Worm (Caenorhabditis elegans) whole organism, L2 larva: ENCODE measurements around the gene rps-3.

Experiments
- C34F6.9 ChIP-seq: fragments of 150-350 bp; optimal IDR thresholded peaks from 2 replicates; lab custom pipeline; 2014; ENCODE audit warnings: missing biosample characterization, missing genetic modification characterization
- F13H6.1 ChIP-seq: sonication (generic microtip); optimal IDR thresholded peaks from 2 replicates; lab custom pipeline; 2016; ENCODE audit warnings: missing genetic modification characterization, missing compliant biosample characterization
- R02D3.7 ChIP-seq: fragments of 150-350 bp; optimal IDR thresholded peaks from 2 replicates; lab custom pipeline; 2014; ENCODE audit warnings: missing biosample characterization, missing genetic modification characterization
- ZK546.5 ChIP-seq: sonication (generic microtip); optimal IDR thresholded peaks from 2 replicates; lab custom pipeline; 2017; ENCODE audit warnings: missing biosample characterization, missing genetic modification characterization
- alr-1 ChIP-seq: fragments of 150-350 bp; optimal IDR thresholded peaks from 2 replicates; lab custom pipeline; 2014; ENCODE audit warnings: missing biosample characterization, missing genetic modification characterization
- aly-2 ChIP-seq: fragments of 150-350 bp; optimal IDR thresholded peaks from 2 replicates; lab custom pipeline; 2014; ENCODE audit warnings: missing biosample characterization, missing genetic modification characterization
- ama-1 ChIP-seq: fragments of 150-350 bp; optimal IDR thresholded peaks from 2 replicates; lab custom pipeline; 2018; ENCODE audit warnings: inconsistent platforms
- blmp-1 ChIP-seq: sonication (generic microtip); optimal IDR thresholded peaks from 2 replicates; lab custom pipeline; 2017; ENCODE audit warnings: missing genetic modification characterization, mild to moderate bottlenecking, missing compliant biosample characterization, antibody characterized with exemption, moderate library complexity; ENCODE audit not compliant: insufficient read depth
- ceh-16 ChIP-seq: fragments of 150-350 bp; optimal IDR thresholded peaks from 2 replicates; lab custom pipeline; 2014; ENCODE audit warnings: missing biosample characterization, missing genetic modification characterization
- ceh-82 ChIP-seq: fragments of 150-350 bp; optimal IDR thresholded peaks from 2 replicates; lab custom pipeline; 2014; ENCODE audit warnings: missing biosample characterization, missing genetic modification characterization
- crh-2 ChIP-seq: sonication (generic microtip); optimal IDR thresholded peaks from 2 replicates; lab custom pipeline; 2017; ENCODE audit warnings: missing biosample characterization, missing genetic modification characterization
- dmd-4 ChIP-seq: sonication (generic microtip); optimal IDR thresholded peaks from 2 replicates; lab custom pipeline; 2017; ENCODE audit warnings: missing biosample characterization, missing genetic modification characterization
- egl-27 ChIP-seq: sonication (generic microtip); optimal IDR thresholded peaks from 3 replicates; lab custom pipeline; 2017; ENCODE audit warnings: missing biosample characterization, missing genetic modification reagents, missing genetic modification characterization
- elt-1 ChIP-seq: fragments of 150-350 bp; optimal IDR thresholded peaks from 2 replicates; lab custom pipeline; 2014; ENCODE audit warnings: missing biosample characterization, missing genetic modification characterization
- elt-3 ChIP-seq: sonication (generic microtip); optimal IDR thresholded peaks from 2 replicates; lab custom pipeline; 2017; ENCODE audit warnings: missing biosample characterization, missing genetic modification characterization
- fos-1 ChIP-seq: fragments of 150-350 bp; optimal IDR thresholded peaks from 2 replicates; lab custom pipeline; 2014; ENCODE audit warnings: missing biosample characterization, missing genetic modification characterization
- lin-13 ChIP-seq: fragments of 150-350 bp; optimal IDR thresholded peaks from 2 replicates; lab custom pipeline; 2014; ENCODE audit warnings: missing biosample characterization, missing genetic modification reagents, missing genetic modification characterization
- lin-39 ChIP-seq: fragments of 150-350 bp; optimal IDR thresholded peaks from 2 replicates; lab custom pipeline; 2014; ENCODE audit warnings: missing biosample characterization, missing genetic modification reagents, missing genetic modification characterization
- mab-5 ChIP-seq: fragments of 150-350 bp; optimal IDR thresholded peaks from 2 replicates; lab custom pipeline; 2014; ENCODE audit warnings: missing biosample characterization, missing genetic modification characterization
- mdl-1 ChIP-seq, 2 experiments: fragments of 150-350 bp in 1 of 2; sonication (generic microtip) in 1 of 2; optimal IDR thresholded peaks; 2 replicates each; lab custom pipeline; 2017; ENCODE audit warnings: missing biosample characterization in 2 of 2, missing genetic modification characterization in 2 of 2
- nhr-10 ChIP-seq: sonication (generic microtip); optimal IDR thresholded peaks from 2 replicates; lab custom pipeline; 2017; ENCODE audit warnings: missing biosample characterization, missing genetic modification characterization
- nhr-12 ChIP-seq: fragments of 150-350 bp; optimal IDR thresholded peaks from 2 replicates; lab custom pipeline; 2014; ENCODE audit warnings: missing biosample characterization, missing genetic modification characterization
- nhr-129 ChIP-seq: fragments of 150-350 bp; optimal IDR thresholded peaks from 2 replicates; lab custom pipeline; 2014; ENCODE audit warnings: missing biosample characterization, missing genetic modification characterization
- nhr-21 ChIP-seq: fragments of 150-350 bp; optimal IDR thresholded peaks from 2 replicates; lab custom pipeline; 2014; ENCODE audit warnings: missing biosample characterization, missing genetic modification characterization
- nhr-23 ChIP-seq: fragments of 150-350 bp; optimal IDR thresholded peaks from 2 replicates; lab custom pipeline; 2014; ENCODE audit warnings: missing biosample characterization, missing genetic modification reagents, missing genetic modification characterization
- nhr-237 ChIP-seq: fragments of 150-350 bp; optimal IDR thresholded peaks from 2 replicates; lab custom pipeline; 2014; ENCODE audit warnings: missing biosample characterization, missing genetic modification characterization
- nhr-25 ChIP-seq: fragments of 150-350 bp; sonication (generic microtip); optimal IDR thresholded peaks from 3 replicates; lab custom pipeline; 2014; ENCODE audit warnings: missing biosample characterization, missing genetic modification characterization
- nhr-6 ChIP-seq: fragments of 150-350 bp; optimal IDR thresholded peaks from 2 replicates; lab custom pipeline; 2014; ENCODE audit warnings: missing biosample characterization, missing genetic modification characterization
- peb-1 ChIP-seq: fragments of 150-350 bp; optimal IDR thresholded peaks from 2 replicates; lab custom pipeline; 2014; ENCODE audit warnings: missing biosample characterization, missing genetic modification characterization
- sem-4 ChIP-seq: fragments of 150-350 bp; optimal IDR thresholded peaks from 2 replicates; lab custom pipeline; 2014; ENCODE audit warnings: missing biosample characterization, missing genetic modification reagents, missing genetic modification characterization
- skn-1 ChIP-seq: sonication (generic microtip); optimal IDR thresholded peaks from 2 replicates; lab custom pipeline; 2017; ENCODE audit warnings: missing biosample characterization, missing genetic modification characterization
- sma-3 ChIP-seq: sonication (generic microtip); optimal IDR thresholded peaks from 2 replicates; lab custom pipeline; 2016; ENCODE audit warnings: missing genetic modification reagents, missing genetic modification characterization, missing compliant biosample characterization
- sma-9 ChIP-seq, 2 experiments: fragments of 150-350 bp in 1 of 2; sonication (generic microtip) in 1 of 2; optimal IDR thresholded peaks; 2 replicates each; lab custom pipeline; 2014 to 2016; ENCODE audit warnings: missing genetic modification characterization in 2 of 2, mild to moderate bottlenecking in 1 of 2, missing biosample characterization in 1 of 2, missing compliant biosample characterization in 1 of 2, missing genetic modification reagents in 1 of 2, moderate library complexity in 1 of 2
- snpc-4 ChIP-seq: fragments of 150-350 bp; optimal IDR thresholded peaks from 2 replicates; lab custom pipeline; 2014; ENCODE audit warnings: missing biosample characterization, missing genetic modification characterization
- unc-39 ChIP-seq: fragments of 150-350 bp; optimal IDR thresholded peaks from 2 replicates; lab custom pipeline; 2014; ENCODE audit warnings: missing biosample characterization, missing genetic modification characterization
- unc-62 ChIP-seq: fragments of 150-350 bp; optimal IDR thresholded peaks from 2 replicates; lab custom pipeline; 2014; ENCODE audit warnings: missing biosample characterization, missing genetic modification reagents, missing genetic modification characterization
- ztf-1 ChIP-seq: fragments of 200-800 bp; sonication (Bioruptor generic); conservative IDR thresholded peaks from 2 replicates; pipeline ENCODE4 v1.3.6; 2022; ENCODE audit warnings: missing genetic modification characterization, missing compliant biosample characterization
- ztf-11 ChIP-seq: sonication (generic microtip); optimal IDR thresholded peaks from 2 replicates; lab custom pipeline; 2017; ENCODE audit warnings: missing biosample characterization, missing genetic modification characterization

rps-3 gene

DNA sequence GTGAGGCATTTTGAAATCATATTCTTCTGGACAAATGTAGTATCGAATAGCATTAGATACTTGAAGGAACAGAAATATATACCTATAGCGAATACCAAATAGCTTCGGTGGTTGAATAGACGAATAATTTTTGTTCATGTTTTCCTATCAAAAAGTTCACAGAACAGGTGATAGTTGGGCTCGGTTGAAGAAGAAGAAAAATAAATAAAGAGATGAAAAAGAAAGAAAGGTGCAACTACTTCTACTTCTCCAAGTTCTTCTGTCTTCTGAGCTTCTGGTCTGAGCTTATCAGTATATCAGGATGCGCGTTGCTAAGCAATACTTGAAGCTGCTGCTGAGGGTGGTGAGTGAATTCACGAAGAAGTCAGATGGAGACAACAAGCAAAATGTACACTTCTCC, 7.3 kb downstream of the rps-3 start, which contains the start of gene C23G10.10:
C23G10.10 (minus strand) TSS at position 101 of the 400 bp plus-strand sequence.
- no peak for TF ChIP-seq mdl-1 (tag; optimal IDR thresholded peaks at IDR 0.05; lab: Kevin White, UChicago)
- no peak for TF ChIP-seq lin-13 (GFP tag; lab: Kevin White, UChicago)
- no peak for TF ChIP-seq nhr-23 (tag; lab: Kevin White, UChicago)
- no peak for TF ChIP-seq ceh-16
- no peak for TF ChIP-seq C34F6.9
- TF ChIP-seq dmd-4 (tag; lab: Kevin White, UChicago), result no peak
- no peak for TF ChIP-seq unc-62 (GFP tag; lab: Kevin White, UChicago)
- no peak for TF ChIP-seq sem-4 (tag; lab: Kevin White, UChicago)
- no peak for TF ChIP-seq fos-1 (tag; lab: Kevin White, UChicago)

DNA sequence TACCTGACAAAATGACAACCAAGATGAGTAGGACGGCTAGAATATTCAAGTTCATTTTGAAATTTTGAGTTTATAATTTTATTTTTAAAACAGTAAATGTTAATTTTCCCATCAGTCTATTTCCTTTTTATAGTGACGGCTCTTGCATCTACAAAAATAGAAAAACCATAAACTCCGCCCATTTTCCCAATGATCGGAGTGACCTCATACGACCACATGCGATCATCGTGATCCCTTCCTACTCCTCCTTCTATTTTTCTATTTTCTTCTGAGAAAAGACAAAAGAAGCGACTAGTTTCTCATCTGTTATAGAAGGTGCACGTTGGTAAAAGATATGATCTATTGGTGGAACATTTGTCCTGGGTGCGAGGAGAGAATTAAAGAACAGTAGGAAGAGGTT, 8.9 kb downstream of the rps-3 start, which contains the start of gene C23G10.11:
C23G10.11 (minus strand) TSS at position 101 of the 400 bp plus-strand sequence.
- no peak for TF ChIP-seq aly-2
- TF ChIP-seq mab-5 (tag; lab: Kevin White, UChicago), result no peak
- TF ChIP-seq R02D3.7, result no peak
- TF ChIP-seq snpc-4 (tag; lab: Kevin White, UChicago), result no peak
- TF ChIP-seq dmd-4 (tag; lab: Kevin White, UChicago), result no peak
- TF ChIP-seq lin-39, result no peak
- no peak for TF ChIP-seq elt-3 (tag; lab: Kevin White, UChicago)
- no peak for TF ChIP-seq elt-1 (tag; lab: Kevin White, UChicago)
- TF ChIP-seq ceh-82 (tag; lab: Kevin White, UChicago), result no peak
- TF ChIP-seq nhr-25, result no peak
- TF ChIP-seq ceh-16, result no peak
- no peak for TF ChIP-seq crh-2 (tag; lab: Kevin White, UChicago)
- no peak for TF ChIP-seq blmp-1 (tag; lab: Kevin White, UChicago)
- no peak for TF ChIP-seq nhr-10
- TF ChIP-seq unc-62 (GFP tag; lab: Kevin White, UChicago), result no peak
- TF ChIP-seq sma-9 (GFP tag; optimal IDR thresholded peaks at IDR 0.05; lab: Kevin White, UChicago), result no peak
- TF ChIP-seq sma-9 (tag; optimal IDR thresholded peaks at IDR 0.05; lab: Kevin White, UChicago), result no peak
- TF ChIP-seq sem-4 (tag; lab: Kevin White, UChicago), result no peak

DNA sequence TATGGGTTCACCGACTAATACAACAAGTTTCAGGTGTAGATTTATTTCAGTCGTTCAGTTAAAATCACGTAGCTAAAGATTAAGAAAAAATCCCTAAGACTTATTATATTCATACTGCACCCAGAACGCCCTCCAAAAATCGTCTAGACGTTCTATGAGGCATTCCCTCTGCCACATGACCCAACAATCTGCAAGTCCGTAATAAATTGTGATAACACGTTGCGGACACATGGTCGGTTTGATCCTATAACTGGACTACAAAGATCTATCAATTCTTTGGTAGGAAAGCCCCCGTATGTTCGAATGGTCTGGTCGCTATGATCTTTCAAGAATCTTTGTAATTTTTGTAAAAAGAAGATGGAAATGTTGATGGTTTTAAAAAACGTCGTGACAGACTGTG, 9.3 kb downstream of the rps-3 start:
- TF ChIP-seq snpc-4 (tag; lab: Kevin White, UChicago), result no peak
- TF ChIP-seq ZK546.5 (tag; lab: Kevin White, UChicago), result no peak
- TF ChIP-seq blmp-1 (tag; lab: Kevin White, UChicago), result peak; percentile 41
- no peak for TF ChIP-seq sma-3 (GFP tag; lab: Kevin White, UChicago)
- TF ChIP-seq peb-1 (tag; lab: Kevin White, UChicago), result no peak
- TF ChIP-seq egl-27, result no peak
- no peak for TF ChIP-seq mdl-1 (tag; optimal IDR thresholded peaks at IDR 0.05; lab: Kevin White, UChicago)
- TF ChIP-seq ztf-11 (tag; lab: Kevin White, UChicago), result no peak
- no peak for TF ChIP-seq nhr-10
- TF ChIP-seq F13H6.1 (tag; lab: Kevin White, UChicago), result no peak
- no peak for TF ChIP-seq sem-4 (tag; lab: Kevin White, UChicago)
- no peak for TF ChIP-seq skn-1 (tag; lab: Kevin White, UChicago)
- no peak for TF ChIP-seq fos-1 (tag; lab: Kevin White, UChicago)
- TF ChIP-seq elt-3 (tag; lab: Kevin White, UChicago), result no peak
- TF ChIP-seq aly-2, result no peak
- TF ChIP-seq nhr-21 (tag; lab: Kevin White, UChicago), result peak; percentile 57
- TF ChIP-seq nhr-129 (tag; lab: Kevin White, UChicago), result no peak
- no peak for TF ChIP-seq nhr-6 (tag; lab: Kevin White, UChicago)
- TF ChIP-seq ceh-16, result no peak
- peak; percentile 56 for TF ChIP-seq sma-9 (GFP tag; optimal IDR thresholded peaks at IDR 0.05; lab: Kevin White, UChicago)
- no peak for TF ChIP-seq sma-9 (tag; optimal IDR thresholded peaks at IDR 0.05; lab: Kevin White, UChicago)

DNA sequence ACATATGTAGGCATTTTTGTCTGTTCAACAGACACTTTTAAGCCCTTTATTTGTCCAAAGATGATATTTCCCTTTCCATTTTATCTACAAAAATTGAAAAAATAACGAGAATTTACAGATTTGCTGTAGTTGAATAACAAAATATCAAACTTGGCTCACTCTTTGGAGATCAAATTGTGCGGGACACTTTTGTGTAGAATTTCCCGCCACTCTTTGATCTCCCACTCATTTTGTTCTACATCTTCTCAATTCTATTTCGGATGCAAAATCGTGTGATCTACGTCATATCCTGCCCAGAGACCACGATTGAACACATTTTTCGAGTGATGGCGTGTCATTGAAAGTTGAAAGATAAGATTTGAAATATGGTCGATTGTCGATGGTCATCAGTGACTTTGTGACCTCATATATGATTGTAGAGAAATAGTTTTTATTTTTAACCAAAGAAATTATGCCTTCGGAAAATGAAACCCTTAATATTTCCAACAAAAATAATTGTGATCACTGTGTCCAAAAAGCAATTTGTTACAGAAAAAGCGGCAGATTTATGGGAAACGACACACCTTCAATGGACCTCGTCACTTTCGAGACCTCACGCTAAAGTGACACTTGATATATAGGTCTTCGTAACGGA, 10.3 kb downstream of the rps-3 start, which contains the start of gene hot-4:
hot-4 (plus strand) TSS at position 584 of the 634 bp plus-strand sequence.
- TF ChIP-seq snpc-4 (tag; lab: Kevin White, UChicago) (no peak), sma-9 (GFP tag; optimal IDR thresholded peaks at IDR 0.05; lab: Kevin White, UChicago) (no peak), sma-9 (tag; optimal IDR thresholded peaks at IDR 0.05; lab: Kevin White, UChicago) (no peak), alr-1 (tag; lab: Kevin White, UChicago) (no peak), elt-3 (tag; lab: Kevin White, UChicago) (no peak), unc-62 (GFP tag; lab: Kevin White, UChicago) (no peak), R02D3.7 (no peak), mab-5 (tag; lab: Kevin White, UChicago) (no peak), nhr-129 (tag; lab: Kevin White, UChicago) (no peak), lin-39 (no peak), nhr-237 (tag; lab: Kevin White, UChicago) (no peak), ama-1 (lab: Kevin White, UChicago) (no peak), lin-13 (GFP tag; lab: Kevin White, UChicago) (no peak), nhr-12 (tag; lab: Kevin White, UChicago) (no peak), unc-39 (no peak), nhr-10 (no peak), nhr-23 (tag; lab: Kevin White, UChicago) (no peak), ztf-1 (no peak), fos-1 (tag; lab: Kevin White, UChicago) (no peak), dmd-4 (tag; lab: Kevin White, UChicago) (no peak), skn-1 (tag; lab: Kevin White, UChicago) (no peak)
